Fruit fly (Drosophila melanogaster) Kc167 (cell line): ENCODE measurements around the gene eIF3f1.

Experiments
- Myc ChIP-seq: fragments of >200 bp; optimal IDR thresholded peaks from 2 replicates; lab custom pipeline; 2017; ENCODE audit warnings: missing external identifiers
- Sin3A ChIP-seq: fragments of >200 bp; optimal IDR thresholded peaks from 2 replicates; lab custom pipeline; 2018; ENCODE audit warnings: missing external identifiers
- h ChIP-seq: fragments of >200 bp; optimal IDR thresholded peaks from 3 replicates; lab custom pipeline; 2018; ENCODE audit warnings: missing external identifiers
- psq ChIP-seq: fragments of >200 bp; optimal IDR thresholded peaks from 2 replicates; lab custom pipeline; 2017; ENCODE audit warnings: missing external identifiers
- ttk ChIP-seq: sonication (Bioruptor generic); optimal IDR thresholded peaks from 2 replicates; lab custom pipeline; 2017; ENCODE audit warnings: missing external identifiers

DNA sequence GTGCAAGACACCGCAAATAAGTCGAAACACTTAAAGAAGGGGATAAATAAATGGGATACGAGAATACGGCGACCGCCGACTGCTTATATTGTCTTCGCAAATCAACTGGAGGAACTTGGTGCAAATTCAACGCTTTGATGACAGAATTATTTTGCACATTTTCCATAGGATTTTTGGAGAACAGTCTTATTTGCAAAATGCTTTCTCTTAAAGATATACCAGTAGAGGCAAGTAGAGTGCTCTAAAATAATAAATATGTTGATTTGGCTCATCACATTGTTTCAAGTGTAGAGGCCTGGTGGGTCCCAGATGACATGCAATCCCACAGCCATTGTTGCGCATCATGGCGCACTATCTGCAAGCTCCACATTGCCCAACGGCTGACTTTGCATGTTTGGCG, 33.3 kb upstream of the eIF3f1 start:
- no peak for TF ChIP-seq Myc (lab: Kevin White, UChicago)
- no peak for TF ChIP-seq psq (lab: Kevin White, UChicago)
- TF ChIP-seq h, result no peak
- no peak for TF ChIP-seq ttk (lab: Kevin White, UChicago)
- no peak for TF ChIP-seq Sin3A (lab: Kevin White, UChicago)
